Worm (Caenorhabditis elegans) whole organism, L4 larva: ENCODE data around the gene C14C10.10.

Experiments
- D1046.2 ChIP-seq: fragments of 200-800 bp; sonication (Bioruptor generic); IDR thresholded peaks from 2 replicates; pipeline ENCODE4 v1.3.6; 2022; ENCODE audit warnings: missing genetic modification characterization, missing compliant biosample characterization
- F44E2.7 ChIP-seq: fragments of 200-800 bp; sonication (Bioruptor generic); IDR thresholded peaks from 2 replicates; pipeline ENCODE4 v2.1.2; 2022; ENCODE audit warnings: missing genetic modification characterization, missing compliant biosample characterization
- R02D3.7 ChIP-seq: fragments of 150-350 bp; sonication (generic microtip); optimal IDR thresholded peaks from 3 replicates; lab custom pipeline; 2014; ENCODE audit warnings: missing biosample characterization, missing genetic modification characterization
- T26A8.4 ChIP-seq: fragments of 200-800 bp; sonication (Bioruptor generic); IDR thresholded peaks from 2 replicates; pipeline ENCODE4 v1.3.6; 2022; ENCODE audit warnings: missing genetic modification characterization, missing compliant biosample characterization
- aha-1 ChIP-seq: fragments of 150-350 bp; peaks from one replicate; lab custom pipeline; 2014; ENCODE audit warnings: missing biosample characterization, missing genetic modification characterization
- aly-2 ChIP-seq: sonication (generic microtip); optimal IDR thresholded peaks from 2 replicates; lab custom pipeline; 2018; ENCODE audit warnings: missing biosample characterization, missing genetic modification characterization
- ceh-20 ChIP-seq: fragments of 200-800 bp; sonication (Bioruptor generic); IDR thresholded peaks from 2 replicates; pipeline ENCODE4 v1.3.6; 2022; ENCODE audit warnings: missing genetic modification reagents, missing genetic modification characterization, missing compliant biosample characterization
- ceh-28 ChIP-seq: fragments of 150-350 bp; optimal IDR thresholded peaks from 2 replicates; lab custom pipeline; 2014; ENCODE audit warnings: missing biosample characterization, missing genetic modification reagents, missing genetic modification characterization
- ceh-82 ChIP-seq: sonication (generic microtip); optimal IDR thresholded peaks from 2 replicates; lab custom pipeline; 2017; ENCODE audit warnings: missing biosample characterization, missing genetic modification characterization
- ces-1 ChIP-seq: fragments of 150-350 bp; sonication (generic microtip); optimal IDR thresholded peaks from 4 replicates; lab custom pipeline; 2014; ENCODE audit warnings: missing biosample characterization, missing genetic modification reagents, missing genetic modification characterization
- ctbp-1 ChIP-seq: fragments of 200-800 bp; sonication (Bioruptor generic); IDR thresholded peaks from 2 replicates; pipeline ENCODE4 v1.3.6; 2022; ENCODE audit warnings: missing genetic modification reagents, missing genetic modification characterization, missing compliant biosample characterization
- daf-16 ChIP-seq, 3 experiments: sonication (generic microtip); optimal IDR thresholded peaks; 2 replicates each; lab custom pipeline; 2016 to 2017; ENCODE audit warnings: missing genetic modification characterization in 3 of 3, missing genetic modification reagents in 3 of 3, mild to moderate bottlenecking in 2 of 3, missing compliant biosample characterization in 2 of 3, missing biosample characterization in 1 of 3, moderate library complexity in 1 of 3
- dmd-6 ChIP-seq: fragments of 200-800 bp; sonication (Bioruptor generic); IDR thresholded peaks from 2 replicates; pipeline ENCODE4 v1.3.6; 2022; ENCODE audit warnings: missing genetic modification reagents, missing genetic modification characterization, missing compliant biosample characterization
- duxl-1 ChIP-seq: sonication (generic microtip); optimal IDR thresholded peaks from 2 replicates; lab custom pipeline; 2016; ENCODE audit warnings: mild to moderate bottlenecking, missing genetic modification characterization, moderate library complexity, missing compliant biosample characterization; ENCODE audit not compliant: poor library complexity
- dve-1 ChIP-seq: sonication (generic microtip); optimal IDR thresholded peaks from 2 replicates; lab custom pipeline; 2017; ENCODE audit warnings: antibody characterized with exemption, mild to moderate bottlenecking, missing genetic modification characterization, missing compliant biosample characterization; ENCODE audit not compliant: insufficient read depth
- egl-27 ChIP-seq: sonication (generic microtip); optimal IDR thresholded peaks from 3 replicates; lab custom pipeline; 2017; ENCODE audit warnings: missing biosample characterization, missing genetic modification reagents, missing genetic modification characterization
- hlh-11 ChIP-seq: fragments of 200-800 bp; sonication (Bioruptor generic); optimal IDR thresholded peaks from 2 replicates; lab custom pipeline; 2018; ENCODE audit warnings: mild to moderate bottlenecking, missing genetic modification characterization, missing compliant biosample characterization
- hlh-30 ChIP-seq: sonication (generic microtip); optimal IDR thresholded peaks from 2 replicates; lab custom pipeline; 2017; ENCODE audit warnings: antibody characterized with exemption, mild to moderate bottlenecking, missing genetic modification characterization, missing compliant biosample characterization; ENCODE audit not compliant: insufficient read depth
- lin-15B ChIP-seq: fragments of 150-350 bp; sonication (generic microtip); optimal IDR thresholded peaks from 3 replicates; lab custom pipeline; 2014; ENCODE audit warnings: missing biosample characterization, missing genetic modification characterization
- lin-39 ChIP-seq: fragments of 150-350 bp; optimal IDR thresholded peaks from 2 replicates; lab custom pipeline; 2014; ENCODE audit warnings: missing biosample characterization, missing genetic modification reagents, missing genetic modification characterization
- madf-9 ChIP-seq: fragments of 200-800 bp; sonication (Bioruptor generic); conservative IDR thresholded peaks from 2 replicates; pipeline ENCODE4 v1.3.6; 2022; ENCODE audit warnings: missing genetic modification reagents, missing genetic modification characterization, missing compliant biosample characterization
- mdl-1 ChIP-seq, 2 experiments: fragments of 150-350 bp in 1 of 2; sonication (generic microtip) in 1 of 2; optimal IDR thresholded peaks; 2 replicates each; lab custom pipeline; 2014 to 2017; ENCODE audit warnings: missing biosample characterization in 2 of 2, missing genetic modification characterization in 2 of 2
- mep-1 ChIP-seq: fragments of 150-350 bp; sonication (generic microtip); optimal IDR thresholded peaks from 3 replicates; lab custom pipeline; 2014; ENCODE audit warnings: missing biosample characterization, missing genetic modification characterization
- mxl-3 ChIP-seq: fragments of 200-800 bp; sonication (Bioruptor generic); optimal IDR thresholded peaks from 2 replicates; lab custom pipeline; 2018; ENCODE audit warnings: mild to moderate bottlenecking, missing genetic modification characterization, missing compliant biosample characterization
- nhr-10 ChIP-seq: fragments of 150-350 bp; optimal IDR thresholded peaks from 2 replicates; lab custom pipeline; 2014; ENCODE audit warnings: missing biosample characterization, missing genetic modification characterization
- nhr-11 ChIP-seq: fragments of 150-350 bp; optimal IDR thresholded peaks from 2 replicates; lab custom pipeline; 2014; ENCODE audit warnings: missing biosample characterization, missing genetic modification characterization
- nhr-28 ChIP-seq: fragments of 150-350 bp; optimal IDR thresholded peaks from 2 replicates; lab custom pipeline; 2014; ENCODE audit warnings: missing biosample characterization, missing genetic modification characterization
- nhr-41 ChIP-seq: fragments of 200-800 bp; sonication (Bioruptor generic); IDR thresholded peaks from 2 replicates; pipeline ENCODE4 v1.3.6; 2022; ENCODE audit warnings: missing genetic modification reagents, missing genetic modification characterization, missing compliant biosample characterization
- nhr-42 ChIP-seq: fragments of 200-800 bp; sonication (Bioruptor generic); IDR thresholded peaks from 2 replicates; pipeline ENCODE4 v1.3.6; 2022; ENCODE audit warnings: missing genetic modification characterization, missing compliant biosample characterization
- nhr-48 ChIP-seq: sonication (generic microtip); optimal IDR thresholded peaks from 2 replicates; lab custom pipeline; 2016; ENCODE audit warnings: mild to moderate bottlenecking, missing genetic modification characterization, missing compliant biosample characterization
- nhr-6 ChIP-seq: fragments of 150-350 bp; optimal IDR thresholded peaks from 2 replicates; lab custom pipeline; 2014; ENCODE audit warnings: missing biosample characterization, missing genetic modification characterization
- nhr-76 ChIP-seq: fragments of 150-350 bp; optimal IDR thresholded peaks from 2 replicates; lab custom pipeline; 2014; ENCODE audit warnings: missing biosample characterization, missing genetic modification characterization
- nhr-77 ChIP-seq: fragments of 150-350 bp; optimal IDR thresholded peaks from 2 replicates; lab custom pipeline; 2014; ENCODE audit warnings: missing biosample characterization, missing genetic modification characterization
- pha-4 ChIP-seq, 2 experiments: fragments of 150-350 bp in 1 of 2; fragments of 200-800 bp in 1 of 2; sonication (Bioruptor generic) in 1 of 2; IDR thresholded peaks in 1 of 2; optimal IDR thresholded peaks in 1 of 2; 2 replicates each; pipeline versions ENCODE4 v1.3.6 to Lab custom; 2014 to 2022; ENCODE audit warnings: missing genetic modification characterization in 2 of 2, missing genetic modification reagents in 2 of 2, missing biosample characterization in 1 of 2, missing compliant biosample characterization in 1 of 2
- php-3 ChIP-seq: fragments of 200-800 bp; sonication (Bioruptor generic); IDR thresholded peaks from 2 replicates; pipeline ENCODE4 v1.3.6; 2022; ENCODE audit warnings: missing genetic modification reagents, missing genetic modification characterization, missing compliant biosample characterization
- pqm-1 ChIP-seq: sonication (generic microtip); optimal IDR thresholded peaks from 2 replicates; lab custom pipeline; 2017; ENCODE audit warnings: missing biosample characterization, missing genetic modification characterization
- spr-1 ChIP-seq: sonication (generic microtip); optimal IDR thresholded peaks from 2 replicates; lab custom pipeline; 2016; ENCODE audit warnings: mild to moderate bottlenecking, missing genetic modification characterization, missing compliant biosample characterization
- tra-1 ChIP-seq: fragments of 200-800 bp; sonication (Bioruptor generic); IDR thresholded peaks from 2 replicates; pipeline ENCODE4 v1.3.6; 2022; ENCODE audit warnings: missing genetic modification reagents, missing genetic modification characterization, missing compliant biosample characterization
- unc-62 ChIP-seq, 3 experiments: fragments of 150-350 bp in 1 of 3; sonication (generic microtip); optimal IDR thresholded peaks in 2 of 3; peaks in 1 of 3; 1 replicate in 1 of 3; 2 replicates in 2 of 3; lab custom pipeline; 2014 to 2017; ENCODE audit warnings: missing biosample characterization in 3 of 3, missing genetic modification characterization in 3 of 3, missing genetic modification reagents in 3 of 3, missing genotype in 1 of 3
- zip-2 ChIP-seq: fragments of 150-350 bp; optimal IDR thresholded peaks from 2 replicates; lab custom pipeline; 2014; ENCODE audit warnings: missing biosample characterization, missing genetic modification characterization
- ztf-11 ChIP-seq: fragments of 150-350 bp; optimal IDR thresholded peaks from 2 replicates; lab custom pipeline; 2014; ENCODE audit warnings: missing biosample characterization, missing genetic modification characterization

C14C10.10 gene

DNA sequence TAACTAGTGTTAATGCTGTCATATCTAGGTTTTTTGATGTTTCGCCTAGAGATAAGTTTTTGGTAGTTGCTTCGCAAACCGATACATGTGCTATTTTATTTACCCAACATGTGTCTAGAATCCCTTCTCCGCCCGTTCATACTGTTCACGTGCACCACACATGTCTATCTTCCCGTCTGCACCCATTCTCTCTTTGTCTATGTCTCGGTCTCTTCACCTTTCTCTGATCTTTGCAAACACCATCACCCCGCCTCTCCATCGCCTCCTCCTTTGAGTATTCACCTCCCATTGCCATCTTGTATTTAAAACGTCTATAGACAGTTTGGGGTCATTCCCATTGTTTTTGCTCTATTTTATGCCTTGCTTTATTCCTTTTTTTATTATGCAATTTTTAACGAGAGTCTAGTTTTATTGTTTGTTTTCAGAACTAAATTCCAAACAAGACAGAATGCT, 38.3 kb upstream of the C14C10.10 start, which contains the start of gene F56H9.2 (continued):
- TF ChIP-seq ceh-28 (tag; lab: Kevin White, UChicago) (no peak), nhr-6 (tag; lab: Kevin White, UChicago) (peak; percentile 88), lin-39 (no peak), hlh-11 (tag; lab: Kevin White, UChicago) (peak; percentile 95), nhr-42 (no peak), F44E2.7 (no peak), ctbp-1 (GFP tag; lab: Robert Waterston, UW) (0 out of 2 replicates have a peak, but pooled peaks have one; percentile 12), pha-4 (GFP tag; IDR thresholded peaks at IDR 0.05; lab: Robert Waterston, UW) (peak; percentile 55; the same call in 1 of the 2 replicates), pha-4 (tag; optimal IDR thresholded peaks at IDR 0.05; lab: Kevin White, UChicago) (no peak), spr-1 (peak; percentile 16)

ce11 chrV:12636248-12636647, 37.3 kb upstream of the C14C10.10 start:
- TF ChIP-seq nhr-11 (tag; lab: Kevin White, UChicago) (peak; percentile 35), egl-27 (no peak), R02D3.7 (no peak), nhr-76 (tag; lab: Kevin White, UChicago) (no peak), mep-1 (tag; lab: Kevin White, UChicago) (peak; percentile 1), hlh-30 (tag; lab: Kevin White, UChicago) (peak; percentile 26), daf-16 (GFP tag; optimal IDR thresholded peaks at IDR 0.05; lab: Kevin White, UChicago) (peak in 1 of 2 experiments; percentile 50), daf-16 (tag; optimal IDR thresholded peaks at IDR 0.05; lab: Kevin White, UChicago) (no peak), hlh-11 (tag; lab: Kevin White, UChicago) (peak; percentile 42), D1046.2 (GFP tag; lab: Robert Waterston, UW) (no peak), tra-1 (GFP tag; lab: Robert Waterston, UW) (0 out of 2 replicates have a peak, but pooled peaks have one; percentile 43), duxl-1 (tag; lab: Kevin White, UChicago) (no peak), nhr-41 (GFP tag; lab: Robert Waterston, UW) (no peak), nhr-48 (tag; lab: Kevin White, UChicago) (peak; percentile 13), T26A8.4 (GFP tag; lab: Robert Waterston, UW) (no peak), madf-9 (GFP tag; lab: Robert Waterston, UW) (no peak), mdl-1 (tag; optimal IDR thresholded peaks at IDR 0.05; lab: Kevin White, UChicago) (peak in 1 of 2 experiments; percentile 20), ztf-11 (tag; lab: Kevin White, UChicago) (no peak), ceh-20 (GFP tag; lab: Robert Waterston, UW) (no peak), nhr-6 (tag; lab: Kevin White, UChicago) (no peak), unc-62 (GFP tag; optimal IDR thresholded peaks at IDR 0.05 in 1 of 2; lab: Kevin White, UChicago) (peak in 1 of 2 experiments; percentile 28), unc-62 (tag; optimal IDR thresholded peaks at IDR 0.05; lab: Kevin White, UChicago) (no peak), aha-1 (tag; lab: Kevin White, UChicago) (peak; percentile 32)

ce11 chrV:12635218-12635617, 36.3 kb upstream of the C14C10.10 start:
- no peak for TF ChIP-seq ces-1 (GFP tag; lab: Kevin White, UChicago)
- TF ChIP-seq zip-2 (tag; lab: Kevin White, UChicago): no peak
- TF ChIP-seq ceh-82 (tag; lab: Kevin White, UChicago): no peak
- no peak for TF ChIP-seq nhr-48 (tag; lab: Kevin White, UChicago)
- TF ChIP-seq lin-15B: no peak
- TF ChIP-seq pqm-1 (tag; lab: Kevin White, UChicago): no peak
- TF ChIP-seq duxl-1 (tag; lab: Kevin White, UChicago): no peak
- peak; percentile 30 for TF ChIP-seq aha-1 (tag; lab: Kevin White, UChicago)
- TF ChIP-seq tra-1 (GFP tag; lab: Robert Waterston, UW): no peak
- TF ChIP-seq nhr-77: peak; percentile 76
- TF ChIP-seq daf-16 (GFP tag; optimal IDR thresholded peaks at IDR 0.05; lab: Kevin White, UChicago): no peak
- TF ChIP-seq daf-16 (tag; optimal IDR thresholded peaks at IDR 0.05; lab: Kevin White, UChicago): peak; percentile 45
- TF ChIP-seq mxl-3 (GFP tag; lab: Kevin White, UChicago): peak; percentile 44
- peak; percentile 51 for TF ChIP-seq dmd-6 (GFP tag; lab: Robert Waterston, UW)
- TF ChIP-seq nhr-28 (tag; lab: Kevin White, UChicago): peak; percentile 86
- no peak for TF ChIP-seq nhr-10 (tag; lab: Kevin White, UChicago)
- peak; percentile 50; the same call in 1 of the 2 replicates for TF ChIP-seq php-3 (GFP tag; lab: Robert Waterston, UW)
- TF ChIP-seq mdl-1 (tag; optimal IDR thresholded peaks at IDR 0.05; lab: Kevin White, UChicago): peak; percentile 58 to 85
- TF ChIP-seq T26A8.4 (GFP tag; lab: Robert Waterston, UW): no peak
- peak; percentile 38 for TF ChIP-seq hlh-11 (tag; lab: Kevin White, UChicago)
- TF ChIP-seq aly-2: no peak
- no peak for TF ChIP-seq ztf-11 (tag; lab: Kevin White, UChicago)
- peak; percentile 87 for TF ChIP-seq dve-1 (tag; lab: Kevin White, UChicago)
- TF ChIP-seq R02D3.7: no peak
- TF ChIP-seq hlh-30 (tag; lab: Kevin White, UChicago): peak; percentile 86
- no peak for TF ChIP-seq D1046.2 (GFP tag; lab: Robert Waterston, UW)
